Worm (Caenorhabditis elegans) whole organism, mixed stage, embryonic: ENCODE measurements around the gene dot-1.4.
A peak's percentile ranks its signal among the peaks of the same experiment; 100 is the strongest.

ENCODE experiments used
- M03D4.4 ChIP-seq: sonication (generic microtip); optimal IDR thresholded peaks from 2 replicates; lab custom pipeline; 2017; ENCODE audit warnings: mild to moderate bottlenecking, missing genetic modification characterization, missing compliant biosample characterization
- bed-3 ChIP-seq: fragments of 200-800 bp; sonication (Bioruptor generic); optimal IDR thresholded peaks from 3 replicates; lab custom pipeline; 2018; ENCODE audit warnings: mild to moderate bottlenecking, missing genetic modification characterization, moderate library complexity, missing compliant biosample characterization
- ceh-39 ChIP-seq: fragments of 150-350 bp; optimal IDR thresholded peaks from 2 replicates; lab custom pipeline; 2014; ENCODE audit warnings: missing biosample characterization, missing genetic modification characterization
- ceh-43 ChIP-seq: fragments of 200-800 bp; sonication (Bioruptor generic); optimal IDR thresholded peaks from 2 replicates; lab custom pipeline; 2018; ENCODE audit warnings: mild to moderate bottlenecking, missing genetic modification characterization, moderate library complexity, missing compliant biosample characterization
- ceh-83 ChIP-seq: fragments of 200-800 bp; sonication (Bioruptor generic); optimal IDR thresholded peaks from 2 replicates; lab custom pipeline; 2018; ENCODE audit warnings: mild to moderate bottlenecking, missing genetic modification characterization, missing compliant biosample characterization
- ces-1 ChIP-seq: fragments of 150-350 bp; optimal IDR thresholded peaks from 2 replicates; lab custom pipeline; 2014; ENCODE audit warnings: missing biosample characterization, missing genetic modification reagents, missing genetic modification characterization
- cnd-1 ChIP-seq: fragments of 200-800 bp; sonication (Bioruptor generic); optimal IDR thresholded peaks from 2 replicates; lab custom pipeline; 2018; ENCODE audit warnings: mild to moderate bottlenecking, missing genetic modification characterization, missing compliant biosample characterization
- drap-1 ChIP-seq: fragments of 200-800 bp; sonication (Bioruptor generic); optimal IDR thresholded peaks from 3 replicates; lab custom pipeline; 2018; ENCODE audit warnings: mild to moderate bottlenecking, missing genetic modification characterization, missing compliant biosample characterization
- elt-1 ChIP-seq: sonication (generic microtip); optimal IDR thresholded peaks from 2 replicates; lab custom pipeline; 2017; ENCODE audit warnings: missing genetic modification characterization, mild to moderate bottlenecking, missing compliant biosample characterization, antibody characterized with exemption, moderate library complexity, borderline replicate concordance; ENCODE audit not compliant: insufficient read depth
- elt-3 ChIP-seq: fragments of 150-350 bp; optimal IDR thresholded peaks from 2 replicates; lab custom pipeline; 2014; ENCODE audit warnings: missing biosample characterization, missing genetic modification characterization
- flh-1 ChIP-seq: fragments of 200-800 bp; sonication (Bioruptor generic); optimal IDR thresholded peaks from 2 replicates; lab custom pipeline; 2018; ENCODE audit warnings: mild to moderate bottlenecking, missing genetic modification characterization, moderate library complexity, missing compliant biosample characterization
- ham-2 ChIP-seq: fragments of 200-800 bp; sonication (Bioruptor generic); optimal IDR thresholded peaks from 2 replicates; lab custom pipeline; 2018; ENCODE audit warnings: mild to moderate bottlenecking, missing genetic modification characterization, missing compliant biosample characterization
- hlh-1 ChIP-seq: fragments of 150-350 bp; optimal IDR thresholded peaks from 2 replicates; lab custom pipeline; 2014; ENCODE audit warnings: missing biosample characterization, missing genetic modification reagents, missing genetic modification characterization
- lin-13 ChIP-seq: fragments of 150-350 bp; optimal IDR thresholded peaks from 2 replicates; lab custom pipeline; 2014; ENCODE audit warnings: missing biosample characterization, missing genetic modification characterization
- lin-32 ChIP-seq: fragments of 200-800 bp; sonication (Bioruptor generic); optimal IDR thresholded peaks from 2 replicates; lab custom pipeline; 2018; ENCODE audit warnings: mild to moderate bottlenecking, missing genetic modification characterization, missing compliant biosample characterization
- lsy-2 ChIP-seq: fragments of 150-350 bp; optimal IDR thresholded peaks from 2 replicates; lab custom pipeline; 2014; ENCODE audit warnings: missing biosample characterization, missing genetic modification characterization
- mab-5 ChIP-seq: fragments of 150-350 bp; optimal IDR thresholded peaks from 2 replicates; lab custom pipeline; 2014; ENCODE audit warnings: missing biosample characterization, missing genetic modification characterization
- mep-1 ChIP-seq: fragments of 150-350 bp; optimal IDR thresholded peaks from 2 replicates; lab custom pipeline; 2017; ENCODE audit warnings: missing biosample characterization, missing genetic modification reagents, missing genetic modification characterization, inconsistent platforms
- mls-2 ChIP-seq: sonication (generic microtip); optimal IDR thresholded peaks from 2 replicates; lab custom pipeline; 2016; ENCODE audit warnings: mild to moderate bottlenecking, missing genetic modification characterization, moderate library complexity, missing compliant biosample characterization
- nhr-12 ChIP-seq: fragments of 150-350 bp; optimal IDR thresholded peaks from 2 replicates; lab custom pipeline; 2014; ENCODE audit warnings: missing biosample characterization, missing genetic modification characterization
- nhr-2 ChIP-seq: fragments of 150-350 bp; optimal IDR thresholded peaks from 2 replicates; lab custom pipeline; 2014; ENCODE audit warnings: missing biosample characterization, missing genetic modification characterization
- nhr-237 ChIP-seq: fragments of 150-350 bp; optimal IDR thresholded peaks from 2 replicates; lab custom pipeline; 2014; ENCODE audit warnings: missing biosample characterization, missing genetic modification characterization
- nhr-28 ChIP-seq: fragments of 150-350 bp; optimal IDR thresholded peaks from 2 replicates; lab custom pipeline; 2014; ENCODE audit warnings: missing biosample characterization, missing genetic modification characterization
- nhr-76 ChIP-seq: sonication (generic microtip); optimal IDR thresholded peaks from 2 replicates; lab custom pipeline; 2017; ENCODE audit warnings: missing biosample characterization, missing genetic modification characterization
- pha-4 ChIP-seq: fragments of 150-350 bp; optimal IDR thresholded peaks from 2 replicates; lab custom pipeline; 2018; ENCODE audit warnings: missing biosample characterization, missing genetic modification reagents, missing genetic modification characterization
- sem-2 ChIP-seq: fragments of 200-800 bp; sonication (Bioruptor generic); optimal IDR thresholded peaks from 2 replicates; lab custom pipeline; 2018; ENCODE audit warnings: mild to moderate bottlenecking, missing genetic modification characterization, missing compliant biosample characterization
- tbx-8 ChIP-seq: fragments of 200-800 bp; sonication (Bioruptor generic); optimal IDR thresholded peaks from 2 replicates; lab custom pipeline; 2018; ENCODE audit warnings: mild to moderate bottlenecking, missing genetic modification characterization, moderate library complexity, missing compliant biosample characterization
- unc-120 ChIP-seq: sonication (generic microtip); optimal IDR thresholded peaks from 2 replicates; lab custom pipeline; 2017; ENCODE audit warnings: missing genetic modification characterization, missing compliant biosample characterization; ENCODE audit not compliant: poor library complexity, severe bottlenecking
- unc-39 ChIP-seq: fragments of 150-350 bp; optimal IDR thresholded peaks from 2 replicates; lab custom pipeline; 2014; ENCODE audit warnings: missing biosample characterization, missing genetic modification characterization
- zip-8 ChIP-seq: fragments of 150-350 bp; optimal IDR thresholded peaks from 2 replicates; lab custom pipeline; 2014; ENCODE audit warnings: missing biosample characterization, missing genetic modification characterization
- ztf-11 ChIP-seq: fragments of 150-350 bp; optimal IDR thresholded peaks from 2 replicates; lab custom pipeline; 2014; ENCODE audit warnings: missing biosample characterization, missing genetic modification characterization

dot-1.4 gene

ce11 chrX:11968024-11968598 is 36.7 kb upstream of the dot-1.4 start:
- TF ChIP-seq lin-32 (no peak), flh-1 (GFP tag; lab: Kevin White, UChicago) (no peak), nhr-12 (tag; lab: Kevin White, UChicago) (no peak), sem-2 (GFP tag; lab: Kevin White, UChicago) (no peak), lsy-2 (tag; lab: Kevin White, UChicago) (no peak), unc-120 (tag; lab: Kevin White, UChicago) (no peak)
- TF ChIP-seq, all 35 proteins: peak for 0

ce11 chrX:11967034-11967433 is 35.6 kb upstream of the dot-1.4 start:
- TF ChIP-seq nhr-12 (tag; lab: Kevin White, UChicago) = no peak
- no peak for TF ChIP-seq ceh-83 (GFP tag; lab: Kevin White, UChicago)
- TF ChIP-seq flh-1 (GFP tag; lab: Kevin White, UChicago) = no peak
- no peak for TF ChIP-seq ham-2 (GFP tag; lab: Kevin White, UChicago)
- no peak for TF ChIP-seq mab-5
- no peak for TF ChIP-seq lin-13 (tag; lab: Kevin White, UChicago)
- TF ChIP-seq nhr-28 (tag; lab: Kevin White, UChicago) = no peak
- TF ChIP-seq ceh-43 (GFP tag; lab: Kevin White, UChicago) = no peak
- no peak for TF ChIP-seq nhr-76 (tag; lab: Kevin White, UChicago)
- no peak for TF ChIP-seq drap-1
- TF ChIP-seq bed-3 (GFP tag; lab: Kevin White, UChicago) = no peak
- no peak for TF ChIP-seq nhr-237 (tag; lab: Kevin White, UChicago)
- no peak for TF ChIP-seq ces-1 (GFP tag; lab: Kevin White, UChicago)
- TF ChIP-seq hlh-1 (tag; lab: Kevin White, UChicago) = no peak
- TF ChIP-seq ceh-39 (tag; lab: Kevin White, UChicago) = no peak
- TF ChIP-seq mls-2 (tag; lab: Kevin White, UChicago) = no peak

ce11 chrX:11965663-11966304 is 34.3 kb upstream of the dot-1.4 start, which contains the start of gene sams-1:
TSS of gene sams-1 (plus strand) at chrX:11965962.
- peak; percentile 75 for TF ChIP-seq elt-1
- no peak for TF ChIP-seq sem-2 (GFP tag; lab: Kevin White, UChicago)

- no peak for TF ChIP-seq pha-4
- no peak for TF ChIP-seq ztf-11 (tag; lab: Kevin White, UChicago)
- TF ChIP-seq ham-2 (GFP tag; lab: Kevin White, UChicago) = no peak
- TF ChIP-seq ces-1 (GFP tag; lab: Kevin White, UChicago) = no peak
- no peak for TF ChIP-seq ceh-43 (GFP tag; lab: Kevin White, UChicago)
- TF ChIP-seq nhr-2 (tag; lab: Kevin White, UChicago) = no peak
- no peak for TF ChIP-seq elt-1
- no peak for TF ChIP-seq nhr-237 (tag; lab: Kevin White, UChicago)
- TF ChIP-seq ceh-39 (tag; lab: Kevin White, UChicago) = no peak
- no peak for TF ChIP-seq lsy-2 (tag; lab: Kevin White, UChicago)
- TF ChIP-seq hlh-1 (tag; lab: Kevin White, UChicago) = no peak
- TF ChIP-seq ceh-83 (GFP tag; lab: Kevin White, UChicago) = no peak
- TF ChIP-seq M03D4.4 (tag; lab: Kevin White, UChicago) = no peak
- no peak for TF ChIP-seq lin-13 (tag; lab: Kevin White, UChicago)
These were observed 33.7 kb upstream of the dot-1.4 start for ce11 chrX:11965163-11965562.

ce11 chrX:11964555-11964954 is 33.1 kb upstream of the dot-1.4 start:
- no peak for TF ChIP-seq mab-5
- no peak for TF ChIP-seq tbx-8 (GFP tag; lab: Kevin White, UChicago)
- no peak for TF ChIP-seq lin-32
- TF ChIP-seq lsy-2 (tag; lab: Kevin White, UChicago) = no peak
- TF ChIP-seq zip-8 = no peak
- TF ChIP-seq unc-120 (tag; lab: Kevin White, UChicago) = no peak
- no peak for TF ChIP-seq unc-39 (tag; lab: Kevin White, UChicago)
- no peak for TF ChIP-seq pha-4
- no peak for TF ChIP-seq nhr-12 (tag; lab: Kevin White, UChicago)
- no peak for TF ChIP-seq elt-3 (tag; lab: Kevin White, UChicago)
- no peak for TF ChIP-seq elt-1
- TF ChIP-seq lin-13 (tag; lab: Kevin White, UChicago) = no peak
- TF ChIP-seq cnd-1 = no peak
- TF ChIP-seq nhr-237 (tag; lab: Kevin White, UChicago) = no peak
- no peak for TF ChIP-seq nhr-76 (tag; lab: Kevin White, UChicago)
- TF ChIP-seq mls-2 (tag; lab: Kevin White, UChicago) = no peak
- TF ChIP-seq mep-1 (tag; lab: Kevin White, UChicago) = no peak
- TF ChIP-seq ceh-39 (tag; lab: Kevin White, UChicago) = no peak
- TF ChIP-seq ces-1 (GFP tag; lab: Kevin White, UChicago) = no peak
- TF ChIP-seq flh-1 (GFP tag; lab: Kevin White, UChicago) = no peak
